Fruit fly (Drosophila melanogaster): ENCODE results near the gene mRpL21.
A peak's percentile ranks its signal among the peaks of the same experiment; 100 is the strongest.

The mRpL21 gene

dm6 chr3L:19234922-19235702 lies 19.7 kb downstream of the mRpL21 start, which contains the start of gene fz2 (continued):
- TF ChIP-seq CG34376 (GFP tag; optimal IDR thresholded peaks at IDR 0.05) (peak; percentile 27), gem (tag; optimal IDR thresholded peaks at IDR 0.05) (no peak), run (tag; optimal IDR thresholded peaks at IDR 0.05) (no peak), ttk (GFP tag; IDR thresholded peaks at IDR 0.05) (no peak), Med (GFP tag) (peak; percentile 52), dimm (GFP tag; IDR thresholded peaks at IDR 0.05) (no peak), gsb-n (tag; optimal IDR thresholded peaks at IDR 0.05) (no peak), exex (tag; optimal IDR thresholded peaks at IDR 0.05) (peak; percentile 3), ci (GFP tag; IDR thresholded peaks at IDR 0.05) (0 out of 3 replicates have a peak, but pooled peaks have one; percentile 7), Jarid2 (GFP tag; optimal IDR thresholded peaks at IDR 0.05) (peak; percentile 67), CG13775 (GFP tag; optimal IDR thresholded peaks at IDR 0.05) (no peak), CG10209 (GFP tag; optimal IDR thresholded peaks at IDR 0.05) (no peak), mirr (GFP tag; optimal IDR thresholded peaks at IDR 0.05) (no peak), CG31365 (tag; optimal IDR thresholded peaks at IDR 0.05) (no peak), CG1024 (GFP tag; IDR thresholded peaks at IDR 0.05) (no peak), ewg (GFP tag; optimal IDR thresholded peaks at IDR 0.05) (peak; percentile 85), CG11695 (GFP tag; IDR thresholded peaks at IDR 0.05) (no peak), unpg (GFP tag; optimal IDR thresholded peaks at IDR 0.05) (no peak), YL-1 (GFP tag; optimal IDR thresholded peaks at IDR 0.05) (no peak), Drgx (GFP tag; IDR thresholded peaks at IDR 0.05) (no peak), Dek (tag; optimal IDR thresholded peaks at IDR 0.05) (no peak), CG11093 (GFP tag; IDR thresholded peaks at IDR 0.05) (no peak), klu (GFP tag; IDR thresholded peaks at IDR 0.05) (no peak), nau (GFP tag; optimal IDR thresholded peaks at IDR 0.05) (no peak), CG15269 (tag; optimal IDR thresholded peaks at IDR 0.05) (no peak), CG2116 (GFP tag; optimal IDR thresholded peaks at IDR 0.05) (no peak), fd96Cb (tag; optimal IDR thresholded peaks at IDR 0.05) (no peak), repo (GFP tag; optimal IDR thresholded peaks at IDR 0.05) (no peak), CG17359 (tag; optimal IDR thresholded peaks at IDR 0.05) (no peak), D19A (tag; optimal IDR thresholded peaks at IDR 0.05) (no peak), Bgb (GFP tag; IDR thresholded peaks at IDR 0.05; ENCODE audit: partially characterized antibody) (peak; percentile 35; the same call in 1 of the 2 replicates), HLH3B (GFP tag; IDR thresholded peaks at IDR 0.05) (no peak), hkb (optimal IDR thresholded peaks at IDR 0.05) (no peak), hkb (GFP tag; IDR thresholded peaks at IDR 0.05) (no peak), CG8388 (GFP tag; optimal IDR thresholded peaks at IDR 0.05) (no peak), scrt (GFP tag; optimal IDR thresholded peaks at IDR 0.05) (peak; percentile 33), CG9437 (GFP tag; optimal IDR thresholded peaks at IDR 0.05) (peak; percentile 98), Gsc (GFP tag; IDR thresholded peaks at IDR 0.05) (no peak), abd-A (tag; optimal IDR thresholded peaks at IDR 0.05) (peak; percentile 78), sens-2 (GFP tag; IDR thresholded peaks at IDR 0.05) (no peak), CG17612 (GFP tag; IDR thresholded peaks at IDR 0.05) (no peak), pzg (GFP tag; optimal IDR thresholded peaks at IDR 0.05) (no peak), usp (GFP tag; optimal IDR thresholded peaks at IDR 0.05) (no peak), bowl (GFP tag; IDR thresholded peaks at IDR 0.05) (no peak), CG32532 (GFP tag; IDR thresholded peaks at IDR 0.05) (0 out of 2 replicates have a peak, but pooled peaks have one; percentile 20), Sox100B (GFP tag; optimal IDR thresholded peaks at IDR 0.05) (no peak), CG12391 (tag; optimal IDR thresholded peaks at IDR 0.05) (no peak), zen (tag; optimal IDR thresholded peaks at IDR 0.05) (no peak), Fer1 (GFP tag; optimal IDR thresholded peaks at IDR 0.05) (peak; percentile 28), Asciz (GFP tag; optimal IDR thresholded peaks at IDR 0.05) (no peak)
